Worm (Caenorhabditis elegans) whole organism, young adult: ENCODE results near the gene F59G1.8.

ENCODE experiments used
- B0035.1 ChIP-seq: sonication (generic microtip); optimal IDR thresholded peaks from 2 replicates; lab custom pipeline; 2016; ENCODE audit warnings: missing genetic modification characterization, mild to moderate bottlenecking, missing compliant biosample characterization, missing genotype, missing genetic modification reagents
- B0336.3 ChIP-seq: fragments of 200-800 bp; sonication (Bioruptor generic); IDR thresholded peaks from 2 replicates; pipeline ENCODE4 v1.3.6; 2022; ENCODE audit warnings: missing genetic modification characterization, missing compliant biosample characterization
- D2030.7 ChIP-seq: fragments of 200-800 bp; sonication (Bioruptor generic); IDR thresholded peaks from 2 replicates; pipeline ENCODE4 v1.3.6; 2022; ENCODE audit warnings: missing genetic modification reagents, missing genetic modification characterization, missing compliant biosample characterization
- F10E7.11 ChIP-seq: sonication (generic microtip); optimal IDR thresholded peaks from 2 replicates; lab custom pipeline; 2017; ENCODE audit warnings: mild to moderate bottlenecking, missing genetic modification characterization, moderate library complexity, missing compliant biosample characterization
- F22D6.2 ChIP-seq: sonication (generic microtip); optimal IDR thresholded peaks from 2 replicates; lab custom pipeline; 2016; ENCODE audit warnings: mild to moderate bottlenecking, missing genetic modification characterization, missing compliant biosample characterization
- F37B4.10 ChIP-seq: fragments of 200-800 bp; sonication (Bioruptor generic); IDR thresholded peaks from 2 replicates; pipeline ENCODE4 v1.3.6; 2022; ENCODE audit warnings: missing genetic modification characterization, missing compliant biosample characterization
- F49E8.2 ChIP-seq: sonication (generic microtip); optimal IDR thresholded peaks from 3 replicates; lab custom pipeline; 2017; ENCODE audit warnings: missing genetic modification characterization, mild to moderate bottlenecking, missing compliant biosample characterization, antibody characterized with exemption, moderate library complexity; ENCODE audit not compliant: insufficient read depth
- F52B5.7 ChIP-seq: sonication (generic microtip); optimal IDR thresholded peaks from 2 replicates; lab custom pipeline; 2016; ENCODE audit warnings: mild to moderate bottlenecking, missing genetic modification characterization, missing compliant biosample characterization
- K12H6.12 ChIP-seq: fragments of 200-800 bp; sonication (Bioruptor generic); optimal IDR thresholded peaks from 2 replicates; lab custom pipeline; 2018; ENCODE audit warnings: mild to moderate bottlenecking, missing genetic modification characterization, missing compliant biosample characterization
- T07F8.4 ChIP-seq: sonication (generic microtip); optimal IDR thresholded peaks from 2 replicates; lab custom pipeline; 2016; ENCODE audit warnings: mild to moderate bottlenecking, missing genetic modification characterization, moderate library complexity, missing compliant biosample characterization
- Y79H2A.3 ChIP-seq: fragments of 200-800 bp; sonication (Bioruptor generic); conservative IDR thresholded peaks from 2 replicates; pipeline ENCODE4 v1.3.6; 2022; ENCODE audit warnings: missing genetic modification reagents, missing genetic modification characterization, missing compliant biosample characterization
- ama-1 ChIP-seq, 3 experiments: fragments of 150-350 bp in 1 of 3; sonication (generic microtip) in 2 of 3; optimal IDR thresholded peaks; 2 replicates each; lab custom pipeline; 2014 to 2018; ENCODE audit warnings: missing biosample characterization in 2 of 3, missing genetic modification characterization in 2 of 3, missing genetic modification reagents in 2 of 3
- aptf-2 ChIP-seq: fragments of 200-800 bp; sonication (Bioruptor generic); conservative IDR thresholded peaks from 2 replicates; pipeline ENCODE4 v1.3.6; 2022; ENCODE audit warnings: missing genetic modification reagents, missing genetic modification characterization, missing compliant biosample characterization
- attf-3 ChIP-seq: fragments of 200-800 bp; sonication (Bioruptor generic); conservative IDR thresholded peaks from 2 replicates; pipeline ENCODE4 v1.3.6; 2022; ENCODE audit warnings: missing genetic modification reagents, missing genetic modification characterization, missing compliant biosample characterization
- attf-5 ChIP-seq: fragments of 200-800 bp; sonication (Bioruptor generic); optimal IDR thresholded peaks from 2 replicates; lab custom pipeline; 2018; ENCODE audit warnings: mild to moderate bottlenecking, missing genetic modification characterization, missing compliant biosample characterization
- bed-2 ChIP-seq: fragments of 200-800 bp; sonication (Bioruptor generic); IDR thresholded peaks from 2 replicates; pipeline ENCODE4 v1.3.6; 2022; ENCODE audit warnings: missing genetic modification reagents, missing genetic modification characterization, missing compliant biosample characterization
- ceh-100 ChIP-seq: fragments of 200-800 bp; sonication (Bioruptor generic); IDR thresholded peaks from 2 replicates; pipeline ENCODE4 v1.3.6; 2022; ENCODE audit warnings: missing genetic modification reagents, missing genetic modification characterization, missing compliant biosample characterization
- ceh-40 ChIP-seq: fragments of 200-800 bp; sonication (Bioruptor generic); IDR thresholded peaks from 2 replicates; pipeline ENCODE4 v1.3.6; 2022; ENCODE audit warnings: missing genetic modification characterization, missing compliant biosample characterization
- ceh-91 ChIP-seq: fragments of 200-800 bp; sonication (Bioruptor generic); IDR thresholded peaks from 2 replicates; pipeline ENCODE4 v1.3.6; 2022; ENCODE audit warnings: missing genetic modification reagents, missing genetic modification characterization, missing compliant biosample characterization
- chd-7 ChIP-seq: sonication (generic microtip); optimal IDR thresholded peaks from 2 replicates; lab custom pipeline; 2016; ENCODE audit warnings: mild to moderate bottlenecking, missing genetic modification characterization, moderate library complexity, missing compliant biosample characterization
- dpff-1 ChIP-seq: sonication (generic microtip); optimal IDR thresholded peaks from 2 replicates; lab custom pipeline; 2017; ENCODE audit warnings: mild to moderate bottlenecking, missing genetic modification characterization, missing compliant biosample characterization
- efl-1 ChIP-seq: fragments of 150-350 bp; optimal IDR thresholded peaks from 2 replicates; lab custom pipeline; 2014; ENCODE audit warnings: missing biosample characterization, missing genetic modification reagents, missing genetic modification characterization
- egl-18 ChIP-seq: fragments of 200-800 bp; sonication (Bioruptor generic); IDR thresholded peaks from 2 replicates; pipeline ENCODE4 v1.3.6; 2022; ENCODE audit warnings: missing genetic modification reagents, missing genetic modification characterization, missing compliant biosample characterization
- egl-44 ChIP-seq: fragments of 200-800 bp; sonication (Bioruptor generic); IDR thresholded peaks from 2 replicates; pipeline ENCODE4 v1.3.6; 2022; ENCODE audit warnings: missing genetic modification reagents, missing genetic modification characterization, missing compliant biosample characterization
- him-1 ChIP-seq: sonication (generic microtip); optimal IDR thresholded peaks from 2 replicates; lab custom pipeline; 2016; ENCODE audit warnings: missing genotype, missing genetic modification reagents, missing genetic modification characterization, missing compliant biosample characterization
- hlh-26 ChIP-seq: fragments of 200-800 bp; sonication (Bioruptor generic); conservative IDR thresholded peaks from 2 replicates; pipeline ENCODE4 v1.3.6; 2022; ENCODE audit warnings: missing genetic modification reagents, missing genetic modification characterization, missing compliant biosample characterization
- hmg-20 ChIP-seq: fragments of 200-800 bp; sonication (Bioruptor generic); IDR thresholded peaks from 2 replicates; pipeline ENCODE4 v1.3.6; 2022; ENCODE audit warnings: missing genetic modification reagents, missing genetic modification characterization, missing compliant biosample characterization
- lag-1 ChIP-seq: fragments of 200-800 bp; sonication (Bioruptor generic); IDR thresholded peaks from 2 replicates; pipeline ENCODE4 v1.3.6; 2022; ENCODE audit warnings: missing genetic modification reagents, missing genetic modification characterization, missing compliant biosample characterization
- let-526 ChIP-seq: fragments of 200-800 bp; sonication (Bioruptor generic); IDR thresholded peaks from 2 replicates; pipeline ENCODE4 v1.3.6; 2022; ENCODE audit warnings: missing genetic modification reagents, missing genetic modification characterization, missing compliant biosample characterization
- let-607 ChIP-seq, 2 experiments: fragments of 200-800 bp in 1 of 2; sonication (Bioruptor generic) in 1 of 2; sonication (generic microtip) in 1 of 2; optimal IDR thresholded peaks; 2 replicates each; lab custom pipeline; 2016 to 2018; ENCODE audit warnings: mild to moderate bottlenecking in 2 of 2, missing compliant biosample characterization in 2 of 2, missing genetic modification characterization in 2 of 2, moderate library complexity in 2 of 2, missing genotype in 1 of 2
- lin-26 ChIP-seq: fragments of 200-800 bp; sonication (Bioruptor generic); IDR thresholded peaks from 2 replicates; pipeline ENCODE4 v1.3.6; 2022; ENCODE audit warnings: missing genetic modification reagents, missing genetic modification characterization, missing compliant biosample characterization
- lin-40 ChIP-seq: sonication (generic microtip); optimal IDR thresholded peaks from 2 replicates; lab custom pipeline; 2016; ENCODE audit warnings: missing genetic modification characterization, mild to moderate bottlenecking, missing compliant biosample characterization, missing genotype, missing genetic modification reagents
- lin-54 ChIP-seq: fragments of 200-800 bp; sonication (Bioruptor generic); optimal IDR thresholded peaks from 2 replicates; lab custom pipeline; 2018; ENCODE audit warnings: mild to moderate bottlenecking, missing genetic modification characterization, missing compliant biosample characterization
- lir-1 ChIP-seq: fragments of 200-800 bp; sonication (Bioruptor generic); conservative IDR thresholded peaks from 2 replicates; pipeline ENCODE4 v1.3.6; 2022; ENCODE audit warnings: missing genetic modification reagents, missing genetic modification characterization, missing compliant biosample characterization
- lsy-27 ChIP-seq: sonication (generic microtip); optimal IDR thresholded peaks from 2 replicates; lab custom pipeline; 2017; ENCODE audit warnings: missing genetic modification characterization, mild to moderate bottlenecking, missing compliant biosample characterization, antibody characterized with exemption, missing genotype, borderline replicate concordance; ENCODE audit not compliant: insufficient read depth
- nfya-2 ChIP-seq: fragments of 200-800 bp; sonication (Bioruptor generic); IDR thresholded peaks from 2 replicates; pipeline ENCODE4 v1.3.6; 2022; ENCODE audit warnings: missing genetic modification reagents, missing genetic modification characterization, missing compliant biosample characterization
- nhr-120 ChIP-seq: fragments of 200-800 bp; sonication (Bioruptor generic); IDR thresholded peaks from 2 replicates; pipeline ENCODE4 v1.3.6; 2022; ENCODE audit warnings: missing genetic modification characterization, missing compliant biosample characterization
- nhr-179 ChIP-seq: sonication (generic microtip); optimal IDR thresholded peaks from 2 replicates; lab custom pipeline; 2016; ENCODE audit warnings: mild to moderate bottlenecking, missing genetic modification characterization, missing compliant biosample characterization
- nhr-90 ChIP-seq: sonication (generic microtip); optimal IDR thresholded peaks from 2 replicates; lab custom pipeline; 2016; ENCODE audit warnings: missing genotype, mild to moderate bottlenecking, missing genetic modification characterization, missing compliant biosample characterization
- pbrm-1 ChIP-seq: fragments of 200-800 bp; sonication (Bioruptor generic); IDR thresholded peaks from 2 replicates; pipeline ENCODE4 v1.3.6; 2022; ENCODE audit warnings: missing genetic modification reagents, missing genetic modification characterization, missing compliant biosample characterization
- pha-4 ChIP-seq: fragments of 150-350 bp; sonication (generic microtip); optimal IDR thresholded peaks from 2 replicates; lab custom pipeline; 2014; ENCODE audit warnings: missing biosample characterization, missing genetic modification reagents, missing genetic modification characterization
- repo-1 ChIP-seq: sonication (generic microtip); optimal IDR thresholded peaks from 2 replicates; lab custom pipeline; 2017; ENCODE audit warnings: mild to moderate bottlenecking, missing genetic modification characterization, missing compliant biosample characterization
- sdz-38 ChIP-seq: sonication (generic microtip); optimal IDR thresholded peaks from 2 replicates; lab custom pipeline; 2016; ENCODE audit warnings: missing genotype, missing genetic modification characterization, missing compliant biosample characterization
- sea-2 ChIP-seq: fragments of 200-800 bp; sonication (Bioruptor generic); IDR thresholded peaks from 2 replicates; pipeline ENCODE4 v1.3.6; 2022; ENCODE audit warnings: missing genetic modification characterization, missing compliant biosample characterization
- snpc-1.3 ChIP-seq: sonication (generic microtip); optimal IDR thresholded peaks from 2 replicates; lab custom pipeline; 2017; ENCODE audit warnings: missing genetic modification characterization, mild to moderate bottlenecking, missing compliant biosample characterization, antibody characterized with exemption, moderate library complexity, missing genotype, missing genetic modification reagents; ENCODE audit not compliant: insufficient read depth
- somi-1 ChIP-seq: fragments of 200-800 bp; sonication (Bioruptor generic); optimal IDR thresholded peaks from 2 replicates; lab custom pipeline; 2018; ENCODE audit warnings: mild to moderate bottlenecking, missing genetic modification characterization, missing compliant biosample characterization
- unc-62 ChIP-seq: fragments of 150-350 bp; optimal IDR thresholded peaks from 2 replicates; lab custom pipeline; 2014; ENCODE audit warnings: missing biosample characterization, missing genetic modification reagents, missing genetic modification characterization
- zfh-2 ChIP-seq: fragments of 200-800 bp; sonication (Bioruptor generic); conservative IDR thresholded peaks from 2 replicates; pipeline ENCODE4 v1.3.6; 2022; ENCODE audit warnings: missing genetic modification reagents, missing genetic modification characterization, missing compliant biosample characterization
- zim-3 ChIP-seq: sonication (generic microtip); optimal IDR thresholded peaks from 2 replicates; lab custom pipeline; 2017; ENCODE audit warnings: mild to moderate bottlenecking, missing genetic modification characterization, moderate library complexity, missing compliant biosample characterization

Gene F59G1.8

DNA sequence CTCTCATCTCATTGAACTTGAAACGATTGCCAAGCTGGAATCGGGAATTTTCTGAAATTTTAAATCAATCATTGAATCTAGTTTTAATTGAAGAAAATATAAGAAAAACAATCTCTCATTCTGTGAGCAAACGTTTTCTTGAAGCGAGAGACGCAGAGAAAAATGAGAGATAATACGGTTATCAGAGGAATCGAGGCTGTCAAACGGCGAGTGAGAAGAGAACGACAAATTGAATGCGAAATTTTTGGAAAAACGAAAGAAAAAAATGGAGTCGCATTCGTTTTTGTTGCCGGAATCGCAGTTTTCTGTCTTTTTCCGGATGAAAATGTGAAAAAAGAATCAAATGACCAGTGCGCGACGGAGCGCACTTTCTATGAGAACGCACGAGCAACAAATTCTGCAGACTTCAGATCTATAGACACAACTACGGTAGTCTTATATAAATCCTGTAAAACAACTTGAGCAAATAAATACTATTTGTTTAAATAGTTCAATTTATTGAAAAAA is 32.7 kb upstream of the F59G1.8 start, which contains the start of gene tex-2 (continued):
- no peak for TF ChIP-seq lin-40 (tag; lab: Kevin White, UChicago)
- no peak for TF ChIP-seq F37B4.10
- TF ChIP-seq nhr-120 (GFP tag; lab: Robert Waterston, UW) = no peak
- TF ChIP-seq B0336.3 (GFP tag; lab: Robert Waterston, UW) = no peak
- no peak for TF ChIP-seq lin-26
- TF ChIP-seq Y79H2A.3 = no peak
- no peak for TF ChIP-seq chd-7 (tag; lab: Kevin White, UChicago)
- TF ChIP-seq nfya-2 (GFP tag; lab: Robert Waterston, UW) = no peak
- no peak for TF ChIP-seq ceh-40
- no peak for TF ChIP-seq somi-1 (GFP tag; lab: Kevin White, UChicago)
- no peak for TF ChIP-seq nhr-90 (tag; lab: Kevin White, UChicago)
- TF ChIP-seq him-1 (tag; lab: Kevin White, UChicago) = no peak
- TF ChIP-seq hlh-26 = no peak
- TF ChIP-seq lsy-27 (tag; lab: Kevin White, UChicago) = peak; percentile 14
- peak; percentile 47; the same call in 1 of the 2 replicates for TF ChIP-seq pbrm-1 (GFP tag; lab: Robert Waterston, UW)
- no peak for TF ChIP-seq dpff-1 (tag; lab: Kevin White, UChicago)
- TF ChIP-seq aptf-2 (GFP tag; lab: Robert Waterston, UW) = no peak
- no peak for TF ChIP-seq zim-3 (tag; lab: Kevin White, UChicago)
- TF ChIP-seq egl-18 = no peak
- no peak for TF ChIP-seq unc-62 (GFP tag; lab: Kevin White, UChicago)
- TF ChIP-seq hmg-20 = no peak
- TF ChIP-seq pha-4 (tag; lab: Kevin White, UChicago) = no peak
- TF ChIP-seq let-607 (tag; optimal IDR thresholded peaks at IDR 0.05; lab: Kevin White, UChicago) = peak in 1 of 2 experiments; percentile 12
- no peak for TF ChIP-seq let-526
- no peak for TF ChIP-seq attf-3 (GFP tag; lab: Robert Waterston, UW)
- TF ChIP-seq ceh-100 (GFP tag; lab: Robert Waterston, UW) = peak; percentile 94
- TF ChIP-seq lag-1 (GFP tag; lab: Robert Waterston, UW) = no peak
- peak; percentile 20 for TF ChIP-seq lin-54 (GFP tag; lab: Kevin White, UChicago)
- TF ChIP-seq F52B5.7 = no peak
- no peak for TF ChIP-seq lir-1 (GFP tag; lab: Robert Waterston, UW)
- no peak for TF ChIP-seq efl-1
- TF ChIP-seq F22D6.2 (tag; lab: Kevin White, UChicago) = no peak
- no peak for TF ChIP-seq B0035.1
- TF ChIP-seq snpc-1.3 (tag; lab: Kevin White, UChicago) = no peak
- no peak for TF ChIP-seq F49E8.2
- no peak for TF ChIP-seq egl-44 (GFP tag; lab: Robert Waterston, UW)
- TF ChIP-seq sdz-38 (tag; lab: Kevin White, UChicago) = no peak
- TF ChIP-seq nhr-179 (tag; lab: Kevin White, UChicago) = no peak
- no peak for TF ChIP-seq K12H6.12
- no peak for TF ChIP-seq F10E7.11 (tag; lab: Kevin White, UChicago)
- TF ChIP-seq ceh-91 = no peak
- TF ChIP-seq T07F8.4 (tag; lab: Kevin White, UChicago) = no peak
- no peak for TF ChIP-seq ama-1 (optimal IDR thresholded peaks at IDR 0.05; lab: Kevin White, UChicago)
- TF ChIP-seq ama-1 (GFP tag; optimal IDR thresholded peaks at IDR 0.05; lab: Kevin White, UChicago) = no peak
- no peak for TF ChIP-seq sea-2 (GFP tag; lab: Robert Waterston, UW)
- no peak for TF ChIP-seq attf-5 (GFP tag; lab: Kevin White, UChicago)
- TF ChIP-seq D2030.7 (GFP tag; lab: Robert Waterston, UW) = peak; percentile 39; the same call in 1 of the 2 replicates
- TF ChIP-seq zfh-2 (GFP tag; lab: Robert Waterston, UW) = peak; percentile 33; the same call in 1 of the 2 replicates
- no peak for TF ChIP-seq repo-1 (tag; lab: Kevin White, UChicago)
- TF ChIP-seq bed-2 = no peak
